Worm (Caenorhabditis elegans) whole organism, L1 larva: ENCODE measurements around the gene col-149.

Experiments
- C04F5.9 ChIP-seq: sonication (generic microtip); optimal IDR thresholded peaks from 2 replicates; lab custom pipeline; 2016; ENCODE audit warnings: missing genetic modification characterization, missing compliant biosample characterization
- C34B4.2 ChIP-seq: sonication (generic microtip); optimal IDR thresholded peaks from 2 replicates; lab custom pipeline; 2017; ENCODE audit warnings: mild to moderate bottlenecking, missing genetic modification characterization, missing compliant biosample characterization
- Y116A8C.19 ChIP-seq: sonication (generic microtip); optimal IDR thresholded peaks from 2 replicates; lab custom pipeline; 2016; ENCODE audit warnings: missing compliant biosample characterization, missing genetic modification characterization, borderline replicate concordance
- blmp-1 ChIP-seq: fragments of 150-350 bp; optimal IDR thresholded peaks from 2 replicates; lab custom pipeline; 2014; ENCODE audit warnings: missing biosample characterization, missing genetic modification characterization
- ceh-82 ChIP-seq, 3 experiments: fragments of 150-350 bp in 1 of 3; sonication (generic microtip) in 2 of 3; optimal IDR thresholded peaks; 2 replicates each; lab custom pipeline; 2014 to 2017; ENCODE audit warnings: missing biosample characterization in 3 of 3, missing genetic modification characterization in 3 of 3
- ceh-88 ChIP-seq: fragments of 200-800 bp; sonication (Bioruptor generic); IDR thresholded peaks from 2 replicates; pipeline ENCODE4 v1.3.6; 2022; ENCODE audit warnings: missing genetic modification characterization, missing compliant biosample characterization
- ceh-90 ChIP-seq: sonication (generic microtip); optimal IDR thresholded peaks from 2 replicates; lab custom pipeline; 2016; ENCODE audit warnings: missing genetic modification characterization, missing compliant biosample characterization
- dsc-1 ChIP-seq: sonication (generic microtip); optimal IDR thresholded peaks from 2 replicates; lab custom pipeline; 2016; ENCODE audit warnings: mild to moderate bottlenecking, missing genetic modification characterization, missing compliant biosample characterization
- efl-1 ChIP-seq, 4 experiments: fragments of 150-350 bp; optimal IDR thresholded peaks in 3 of 4; peaks in 1 of 4; 1 replicate in 1 of 4; 2 replicates in 3 of 4; lab custom pipeline; 2014; ENCODE audit warnings: missing biosample characterization in 2 of 4, missing genetic modification characterization in 2 of 4, missing genetic modification reagents in 2 of 4
- elt-2 ChIP-seq: sonication (generic microtip); optimal IDR thresholded peaks from 2 replicates; lab custom pipeline; 2016; ENCODE audit warnings: missing genetic modification characterization, mild to moderate bottlenecking, inconsistent platforms, missing compliant biosample characterization, missing genetic modification reagents
- fkh-4 ChIP-seq: sonication (generic microtip); optimal IDR thresholded peaks from 2 replicates; lab custom pipeline; 2016; ENCODE audit warnings: missing compliant biosample characterization, missing genetic modification characterization, borderline replicate concordance
- fkh-8 ChIP-seq: sonication (generic microtip); optimal IDR thresholded peaks from 2 replicates; lab custom pipeline; 2016; ENCODE audit warnings: mild to moderate bottlenecking, missing genetic modification characterization, missing compliant biosample characterization
- fos-1 ChIP-seq: fragments of 150-350 bp; optimal IDR thresholded peaks from 2 replicates; lab custom pipeline; 2014; ENCODE audit warnings: missing biosample characterization, missing genetic modification characterization
- hpl-2 ChIP-seq: fragments of 150-350 bp; optimal IDR thresholded peaks from 2 replicates; lab custom pipeline; 2014; ENCODE audit warnings: missing biosample characterization, missing genetic modification reagents, missing genetic modification characterization
- jun-1 ChIP-seq: fragments of 150-350 bp; optimal IDR thresholded peaks from 2 replicates; lab custom pipeline; 2014; ENCODE audit warnings: missing biosample characterization, missing genetic modification reagents, missing genetic modification characterization
- lin-13 ChIP-seq: fragments of 150-350 bp; optimal IDR thresholded peaks from 2 replicates; lab custom pipeline; 2014; ENCODE audit warnings: missing biosample characterization, missing genetic modification reagents, missing genetic modification characterization
- lin-14 ChIP-seq: fragments of 200-800 bp; sonication (Bioruptor generic); optimal IDR thresholded peaks from 2 replicates; lab custom pipeline; 2018; ENCODE audit warnings: mild to moderate bottlenecking, missing genetic modification characterization, moderate library complexity, missing compliant biosample characterization
- lin-15B ChIP-seq: fragments of 150-350 bp; sonication (generic microtip); optimal IDR thresholded peaks from 3 replicates; lab custom pipeline; 2014; ENCODE audit warnings: missing biosample characterization, missing genetic modification characterization
- lin-35 ChIP-seq, 2 experiments: fragments of 150-350 bp; optimal IDR thresholded peaks; 2 replicates each; lab custom pipeline; 2014; ENCODE audit warnings: missing biosample characterization in 2 of 2, missing genetic modification characterization in 2 of 2, missing genetic modification reagents in 2 of 2
- lin-39 ChIP-seq: fragments of 150-350 bp; optimal IDR thresholded peaks from 2 replicates; lab custom pipeline; 2014; ENCODE audit warnings: missing biosample characterization, missing genetic modification reagents, missing genetic modification characterization
- lsy-2 ChIP-seq, 2 experiments: fragments of 150-350 bp; optimal IDR thresholded peaks; 2 replicates each; lab custom pipeline; 2014; ENCODE audit warnings: missing biosample characterization in 2 of 2, missing genetic modification characterization in 2 of 2
- mab-9 ChIP-seq: fragments of 200-800 bp; sonication (Bioruptor generic); IDR thresholded peaks from 2 replicates; pipeline ENCODE4 v1.3.6; 2022; ENCODE audit warnings: missing genetic modification reagents, missing genetic modification characterization, missing compliant biosample characterization
- mep-1 ChIP-seq: fragments of 150-350 bp; optimal IDR thresholded peaks from 2 replicates; lab custom pipeline; 2014; ENCODE audit warnings: missing biosample characterization, missing genetic modification characterization
- nhr-20 ChIP-seq: sonication (generic microtip); optimal IDR thresholded peaks from 2 replicates; lab custom pipeline; 2016; ENCODE audit warnings: mild to moderate bottlenecking, missing genetic modification characterization, missing compliant biosample characterization
- nhr-28 ChIP-seq: fragments of 150-350 bp; optimal IDR thresholded peaks from 2 replicates; lab custom pipeline; 2014; ENCODE audit warnings: missing biosample characterization, missing genetic modification characterization
- nhr-47 ChIP-seq: sonication (generic microtip); optimal IDR thresholded peaks from 2 replicates; lab custom pipeline; 2016; ENCODE audit warnings: mild to moderate bottlenecking, missing genetic modification characterization, moderate library complexity, missing compliant biosample characterization
- nhr-71 ChIP-seq: sonication (generic microtip); optimal IDR thresholded peaks from 2 replicates; lab custom pipeline; 2016; ENCODE audit warnings: mild to moderate bottlenecking, missing genetic modification characterization, moderate library complexity, missing compliant biosample characterization
- nhr-77 ChIP-seq: fragments of 150-350 bp; optimal IDR thresholded peaks from 2 replicates; lab custom pipeline; 2014; ENCODE audit warnings: missing biosample characterization, missing genetic modification characterization
- nhr-84 ChIP-seq: sonication (generic microtip); optimal IDR thresholded peaks from 2 replicates; lab custom pipeline; 2017; ENCODE audit warnings: missing biosample characterization, missing genetic modification characterization
- nhr-85 ChIP-seq: sonication (generic microtip); peaks from one replicate; lab custom pipeline; 2016; ENCODE audit warnings: missing genetic modification characterization, inconsistent platforms, missing compliant biosample characterization
- pag-3 ChIP-seq: sonication (generic microtip); optimal IDR thresholded peaks from 2 replicates; lab custom pipeline; 2017; ENCODE audit warnings: missing genetic modification characterization, mild to moderate bottlenecking, missing compliant biosample characterization, antibody characterized with exemption, borderline replicate concordance; ENCODE audit not compliant: insufficient read depth
- snpc-4 ChIP-seq: fragments of 150-350 bp; optimal IDR thresholded peaks from 2 replicates; lab custom pipeline; 2014; ENCODE audit warnings: missing biosample characterization, missing genetic modification characterization
- snu-23 ChIP-seq: sonication (generic microtip); optimal IDR thresholded peaks from 2 replicates; lab custom pipeline; 2016; ENCODE audit warnings: missing genetic modification characterization, missing compliant biosample characterization
- tbx-2 ChIP-seq: sonication (generic microtip); optimal IDR thresholded peaks from 2 replicates; lab custom pipeline; 2016; ENCODE audit warnings: missing genetic modification characterization, missing compliant biosample characterization
- unc-62 ChIP-seq: fragments of 150-350 bp; optimal IDR thresholded peaks from 2 replicates; lab custom pipeline; 2014; ENCODE audit warnings: missing biosample characterization, missing genetic modification reagents, missing genetic modification characterization
- unc-98 ChIP-seq: fragments of 200-800 bp; sonication (Bioruptor generic); IDR thresholded peaks from 2 replicates; pipeline ENCODE4 v1.3.6; 2022; ENCODE audit warnings: missing genetic modification characterization, missing compliant biosample characterization
- ztf-11 ChIP-seq, 2 experiments: sonication (generic microtip); optimal IDR thresholded peaks; 2 replicates each; lab custom pipeline; 2016 to 2017; ENCODE audit warnings: missing genetic modification characterization in 2 of 2, missing biosample characterization in 1 of 2, missing compliant biosample characterization in 1 of 2

col-149 gene

ce11 chrV:10338305-10338992 lies 45.8 kb upstream of the col-149 start, which contains the start of gene arx-2 (continued):
- no peak for TF ChIP-seq fkh-8

ce11 chrV:10333843-10334242 lies 41.2 kb upstream of the col-149 start:
- TF ChIP-seq blmp-1 (peak; percentile 65), C04F5.9 (no peak), efl-1 (optimal IDR thresholded peaks at IDR 0.05; lab: Kevin White, UChicago) (no peak), efl-1 (GFP tag; optimal IDR thresholded peaks at IDR 0.05 in 1 of 2; lab: Kevin White, UChicago) (peak in 1 of 2 experiments; percentile 8)

- TF ChIP-seq lin-13 (GFP tag; lab: Kevin White, UChicago) (no peak), nhr-77 (tag; lab: Kevin White, UChicago) (peak; percentile 9), lin-14 (GFP tag; lab: Kevin White, UChicago) (peak; percentile 1), efl-1 (optimal IDR thresholded peaks at IDR 0.05; lab: Kevin White, UChicago) (no peak), efl-1 (GFP tag; optimal IDR thresholded peaks at IDR 0.05 in 1 of 2; lab: Kevin White, UChicago) (no peak), tbx-2 (tag; lab: Kevin White, UChicago) (peak; percentile 15)
Observed at ce11 chrV:10332012-10332411, 39.3 kb upstream of the col-149 start, which contains the start of gene crm-1. Gene crm-1, minus strand, starts transcription at chrV:10332112.

- TF ChIP-seq tbx-2 (tag; lab: Kevin White, UChicago) = peak; percentile 15
- no peak for TF ChIP-seq C34B4.2 (tag; lab: Kevin White, UChicago)
- TF ChIP-seq lin-14 (GFP tag; lab: Kevin White, UChicago) = peak; percentile 16
- TF ChIP-seq, all 84 proteins: peak for 2
Observed at ce11 chrV:10328080-10328479, 35.4 kb upstream of the col-149 start.

ce11 chrV:10323537-10323936 lies 30.9 kb upstream of the col-149 start:
- TF ChIP-seq nhr-77 (tag; lab: Kevin White, UChicago) = no peak

ce11 chrV:10320101-10320761 lies 27.6 kb upstream of the col-149 start, which contains the start of the genes gna-1 and B0024.13:
Gene gna-1, minus strand, starts transcription at chrV:10320151.
Gene B0024.13, plus strand, starts transcription at chrV:10320711.
- no peak for TF ChIP-seq hpl-2 (GFP tag; lab: Kevin White, UChicago)
- peak; percentile 35 for TF ChIP-seq nhr-77 (tag; lab: Kevin White, UChicago)
- no peak for TF ChIP-seq nhr-84
- no peak for TF ChIP-seq pag-3 (tag; lab: Kevin White, UChicago)
- TF ChIP-seq lin-14 (GFP tag; lab: Kevin White, UChicago) = peak; percentile 84
- TF ChIP-seq mab-9 (GFP tag; lab: Robert Waterston, UW) = no peak
- peak; percentile 69 for TF ChIP-seq fkh-8
- TF ChIP-seq lin-15B (tag; lab: Kevin White, UChicago) = peak; percentile 30
- TF ChIP-seq snu-23 (GFP tag; lab: Kevin White, UChicago) = peak; percentile 77
- peak; percentile 87 for TF ChIP-seq nhr-85 (tag; lab: Kevin White, UChicago)
- TF ChIP-seq lin-39 (tag; lab: Kevin White, UChicago) = no peak
- peak; percentile 54 to 64 for TF ChIP-seq lsy-2 (tag; optimal IDR thresholded peaks at IDR 0.05; lab: Kevin White, UChicago)
- peak; percentile 86 for TF ChIP-seq ceh-90 (tag; lab: Kevin White, UChicago)
- TF ChIP-seq jun-1 = peak; percentile 19
- TF ChIP-seq nhr-47 (tag; lab: Kevin White, UChicago) = peak; percentile 81
- TF ChIP-seq nhr-20 (tag; lab: Kevin White, UChicago) = peak; percentile 81
- no peak; the same call in 1 of the 2 replicates for TF ChIP-seq unc-98 (GFP tag; lab: Robert Waterston, UW)
- peak; percentile 19 to 68 (median 38) for TF ChIP-seq ceh-82 (tag; optimal IDR thresholded peaks at IDR 0.05; lab: Kevin White, UChicago)
- TF ChIP-seq ztf-11 (tag; optimal IDR thresholded peaks at IDR 0.05; lab: Kevin White, UChicago) = peak in 1 of 2 experiments; percentile 86
- peak; percentile 64 for TF ChIP-seq C04F5.9
- TF ChIP-seq nhr-71 (tag; lab: Kevin White, UChicago) = peak; percentile 85
- TF ChIP-seq Y116A8C.19 (tag; lab: Kevin White, UChicago) = peak; percentile 12
- peak; percentile 87 for TF ChIP-seq fkh-4 (tag; lab: Kevin White, UChicago)
- peak; percentile 87 for TF ChIP-seq tbx-2 (tag; lab: Kevin White, UChicago)
- peak; percentile 22; the same call in 1 of the 2 replicates for TF ChIP-seq ceh-88 (GFP tag; lab: Robert Waterston, UW)
- TF ChIP-seq elt-2 (tag; lab: Kevin White, UChicago) = peak; percentile 41
- TF ChIP-seq lin-35 (GFP tag; optimal IDR thresholded peaks at IDR 0.05; lab: Kevin White, UChicago) = peak; percentile 50 to 59
- TF ChIP-seq fos-1 (tag; lab: Kevin White, UChicago) = no peak
- TF ChIP-seq nhr-28 (tag; lab: Kevin White, UChicago) = no peak
- TF ChIP-seq dsc-1 (tag; lab: Kevin White, UChicago) = peak; percentile 82
- no peak for TF ChIP-seq unc-62 (GFP tag; lab: Kevin White, UChicago)
- peak; percentile 5 for TF ChIP-seq snpc-4
- TF ChIP-seq mep-1 (tag; lab: Kevin White, UChicago) = peak; percentile 72
